Fruit fly (Drosophila melanogaster) whole organism, prepupa: ENCODE measurements around the gene CG5382.

Source experiments
- Blimp-1 ChIP-seq: fragments of 200-800 bp; sonication (Bioruptor generic); optimal IDR thresholded peaks from 3 replicates; lab custom pipeline; 2017; ENCODE audit warnings: missing biosample characterization, missing genetic modification characterization, mild to moderate bottlenecking, moderate library complexity, missing genetic modification reagents
- CG10631 ChIP-seq: fragments of 200-800 bp; sonication (Bioruptor generic); optimal IDR thresholded peaks from 2 replicates; lab custom pipeline; 2016; ENCODE audit warnings: missing biosample characterization, missing genetic modification characterization
- CG10669 ChIP-seq: fragments of 200-800 bp; sonication (Bioruptor generic); optimal IDR thresholded peaks from 3 replicates; lab custom pipeline; 2018; ENCODE audit warnings: missing biosample characterization, mild to moderate bottlenecking, missing genetic modification characterization, moderate library complexity
- CG1621 ChIP-seq: fragments of 200-800 bp; sonication (Bioruptor generic); optimal IDR thresholded peaks from 3 replicates; lab custom pipeline; 2018; ENCODE audit warnings: missing biosample characterization, mild to moderate bottlenecking, missing genetic modification characterization
- CG31627 ChIP-seq: fragments of 200-800 bp; sonication (Bioruptor generic); optimal IDR thresholded peaks from 3 replicates; lab custom pipeline; 2016; ENCODE audit warnings: missing biosample characterization, missing genetic modification characterization
- CG32006 ChIP-seq: fragments of 200-800 bp; sonication (Bioruptor generic); optimal IDR thresholded peaks from 3 replicates; lab custom pipeline; 2017; ENCODE audit warnings: missing biosample characterization, mild to moderate bottlenecking, missing genetic modification characterization
- CG34406 ChIP-seq: fragments of 200-800 bp; sonication (Bioruptor generic); optimal IDR thresholded peaks from 3 replicates; lab custom pipeline; 2016; ENCODE audit warnings: missing biosample characterization, missing genetic modification characterization
- CG3919 ChIP-seq: fragments of 200-800 bp; sonication (Bioruptor generic); optimal IDR thresholded peaks from 3 replicates; lab custom pipeline; 2016; ENCODE audit warnings: missing biosample characterization, missing genetic modification characterization
- CG4318 ChIP-seq: fragments of 200-800 bp; sonication (Bioruptor generic); optimal IDR thresholded peaks from 3 replicates; lab custom pipeline; 2017; ENCODE audit warnings: missing biosample characterization, mild to moderate bottlenecking, missing genetic modification characterization
- CG6163 ChIP-seq: fragments of 200-800 bp; sonication (Bioruptor generic); IDR thresholded peaks from 3 replicates; pipeline ENCODE4 v1.3.6; 2022; ENCODE audit warnings: missing biosample characterization, missing genetic modification characterization
- CG6276 ChIP-seq: fragments of 200-800 bp; sonication (Bioruptor generic); optimal IDR thresholded peaks from 2 replicates; lab custom pipeline; 2017; ENCODE audit warnings: missing biosample characterization, mild to moderate bottlenecking, missing genetic modification characterization
- CG6808 ChIP-seq: fragments of 200-800 bp; sonication (Bioruptor generic); optimal IDR thresholded peaks from 3 replicates; lab custom pipeline; 2017; ENCODE audit warnings: missing biosample characterization, missing genetic modification characterization, mild to moderate bottlenecking, moderate library complexity, missing genetic modification reagents
- CG6854 ChIP-seq: fragments of 200-800 bp; sonication (Bioruptor generic); optimal IDR thresholded peaks from 2 replicates; lab custom pipeline; 2017; ENCODE audit warnings: missing biosample characterization, mild to moderate bottlenecking, missing genetic modification characterization
- CG7368 ChIP-seq: fragments of 200-800 bp; sonication (Bioruptor generic); optimal IDR thresholded peaks from 3 replicates; lab custom pipeline; 2016; ENCODE audit warnings: missing biosample characterization, missing genetic modification characterization
- CG8119 ChIP-seq: fragments of 200-800 bp; sonication (Bioruptor generic); IDR thresholded peaks from 3 replicates; pipeline ENCODE4 v1.3.6; 2022; ENCODE audit warnings: missing biosample characterization, missing genetic modification characterization
- CG8319 ChIP-seq: fragments of 200-800 bp; sonication (Bioruptor generic); optimal IDR thresholded peaks from 3 replicates; lab custom pipeline; 2016; ENCODE audit warnings: missing biosample characterization, missing genetic modification characterization
- CG8632 ChIP-seq: fragments of 200-800 bp; sonication (Bioruptor generic); optimal IDR thresholded peaks from 3 replicates; lab custom pipeline; 2016; ENCODE audit warnings: missing biosample characterization, missing genetic modification characterization
- CG9139 ChIP-seq: fragments of 200-800 bp; sonication (Bioruptor generic); optimal IDR thresholded peaks from 3 replicates; lab custom pipeline; 2017; ENCODE audit warnings: missing biosample characterization, mild to moderate bottlenecking, missing genetic modification characterization
- Eip78C ChIP-seq: fragments of 200-800 bp; sonication (Bioruptor generic); peaks from one replicate; lab custom pipeline; 2016; ENCODE audit warnings: missing biosample characterization, missing genetic modification characterization
- Gug ChIP-seq: fragments of 200-800 bp; sonication (Bioruptor generic); IDR thresholded peaks from 2 replicates; pipeline ENCODE4 v1.3.6; 2022; ENCODE audit warnings: missing biosample characterization, missing genetic modification characterization
- Hr38 ChIP-seq: sonication (Bioruptor generic); optimal IDR thresholded peaks from 2 replicates; lab custom pipeline; 2016; ENCODE audit warnings: missing biosample characterization, missing genetic modification characterization
- Hr39 ChIP-seq: fragments of 200-800 bp; sonication (Bioruptor generic); optimal IDR thresholded peaks from 2 replicates; lab custom pipeline; 2016; ENCODE audit warnings: missing biosample characterization, missing genetic modification characterization
- Hr4 ChIP-seq: fragments of 200-800 bp; sonication (Bioruptor generic); optimal IDR thresholded peaks from 3 replicates; lab custom pipeline; 2016; ENCODE audit warnings: missing biosample characterization, missing genetic modification characterization
- Lpt ChIP-seq: fragments of 200-800 bp; sonication (Bioruptor generic); optimal IDR thresholded peaks from 3 replicates; lab custom pipeline; 2016; ENCODE audit warnings: missing biosample characterization, missing genetic modification characterization
- Met ChIP-seq: fragments of 200-800 bp; sonication (Bioruptor generic); optimal IDR thresholded peaks from 3 replicates; lab custom pipeline; 2016; ENCODE audit warnings: missing biosample characterization, missing genetic modification characterization
- OdsH ChIP-seq: fragments of 200-800 bp; sonication (Bioruptor generic); optimal IDR thresholded peaks from 3 replicates; lab custom pipeline; 2016; ENCODE audit warnings: missing biosample characterization, missing genetic modification characterization
- Sox102F ChIP-seq: fragments of 200-800 bp; sonication (Bioruptor generic); optimal IDR thresholded peaks from 2 replicates; lab custom pipeline; 2016; ENCODE audit warnings: missing biosample characterization, mild to moderate bottlenecking, missing genetic modification characterization
- Sox14 ChIP-seq: fragments of 200-800 bp; sonication (Bioruptor generic); optimal IDR thresholded peaks from 3 replicates; lab custom pipeline; 2016; ENCODE audit warnings: missing biosample characterization, missing genetic modification characterization
- Sox15 ChIP-seq: fragments of 200-800 bp; sonication (Bioruptor generic); optimal IDR thresholded peaks from 3 replicates; lab custom pipeline; 2016; ENCODE audit warnings: missing biosample characterization, missing genetic modification characterization
- achi ChIP-seq: fragments of 200-800 bp; sonication (Bioruptor generic); optimal IDR thresholded peaks from 3 replicates; lab custom pipeline; 2016; ENCODE audit warnings: missing biosample characterization, missing genetic modification characterization
- acj6 ChIP-seq: fragments of 200-800 bp; sonication (Bioruptor generic); optimal IDR thresholded peaks from 3 replicates; lab custom pipeline; 2016; ENCODE audit warnings: missing biosample characterization, missing genetic modification characterization
- cyc ChIP-seq: fragments of 200-800 bp; sonication (Bioruptor generic); optimal IDR thresholded peaks from 3 replicates; lab custom pipeline; 2016; ENCODE audit warnings: missing biosample characterization, missing genetic modification characterization
- dac ChIP-seq: fragments of 200-800 bp; sonication (Bioruptor generic); optimal IDR thresholded peaks from 2 replicates; lab custom pipeline; 2017; ENCODE audit warnings: missing biosample characterization, mild to moderate bottlenecking, missing genetic modification characterization
- dsx ChIP-seq: fragments of 200-800 bp; optimal IDR thresholded peaks from 3 replicates; lab custom pipeline; 2019; ENCODE audit warnings: missing biosample characterization, mild to moderate bottlenecking, missing genetic modification characterization, moderate library complexity; ENCODE audit not compliant: poor library complexity, severe bottlenecking
- eg ChIP-seq: fragments of 200-800 bp; sonication (Bioruptor generic); IDR thresholded peaks from 3 replicates; pipeline ENCODE4 v1.3.6; 2022; ENCODE audit warnings: missing biosample characterization, missing genetic modification characterization
- esn ChIP-seq: fragments of 200-800 bp; sonication (Bioruptor generic); optimal IDR thresholded peaks from 2 replicates; lab custom pipeline; 2016; ENCODE audit warnings: missing biosample characterization, mild to moderate bottlenecking, missing genetic modification characterization, moderate library complexity
- fd59A ChIP-seq: fragments of 200-800 bp; sonication (Bioruptor generic); optimal IDR thresholded peaks from 2 replicates; lab custom pipeline; 2017; ENCODE audit warnings: missing biosample characterization, mild to moderate bottlenecking, missing genetic modification characterization, missing genetic modification reagents
- fd85E ChIP-seq: fragments of 200-800 bp; sonication (Bioruptor generic); optimal IDR thresholded peaks from 3 replicates; lab custom pipeline; 2016; ENCODE audit warnings: missing biosample characterization, missing genetic modification characterization
- fkh ChIP-seq: fragments of 200-800 bp; sonication (Bioruptor generic); optimal IDR thresholded peaks from 3 replicates; lab custom pipeline; 2017; ENCODE audit warnings: missing biosample characterization, mild to moderate bottlenecking, missing genetic modification characterization, moderate library complexity
- lz ChIP-seq: fragments of 200-800 bp; sonication (Bioruptor generic); optimal IDR thresholded peaks from 3 replicates; lab custom pipeline; 2016; ENCODE audit warnings: missing biosample characterization, missing genetic modification characterization
- net ChIP-seq: fragments of 200-800 bp; sonication (Bioruptor generic); optimal IDR thresholded peaks from 3 replicates; lab custom pipeline; 2016; ENCODE audit warnings: missing biosample characterization, missing genetic modification characterization
- pdm3 ChIP-seq: fragments of 200-800 bp; sonication (Bioruptor generic); optimal IDR thresholded peaks from 3 replicates; lab custom pipeline; 2016; ENCODE audit warnings: missing biosample characterization, missing genetic modification characterization
- salr ChIP-seq, 2 experiments: fragments of 200-800 bp; sonication (Bioruptor generic); optimal IDR thresholded peaks; 3 replicates each; lab custom pipeline; 2016 to 2018; ENCODE audit warnings: missing biosample characterization in 2 of 2, missing genetic modification characterization in 2 of 2, mild to moderate bottlenecking in 1 of 2
- spab ChIP-seq: fragments of 200-800 bp; sonication (Bioruptor generic); optimal IDR thresholded peaks from 2 replicates; lab custom pipeline; 2017; ENCODE audit warnings: missing biosample characterization, mild to moderate bottlenecking, missing genetic modification characterization, missing genetic modification reagents
- ss ChIP-seq, 2 experiments: fragments of 200-800 bp; sonication (Bioruptor generic); optimal IDR thresholded peaks; 2 replicates in 1 of 2; 3 replicates in 1 of 2; lab custom pipeline; 2017 to 2018; ENCODE audit warnings: mild to moderate bottlenecking in 2 of 2, missing biosample characterization in 2 of 2, missing genetic modification characterization in 2 of 2, moderate library complexity in 1 of 2
- svp ChIP-seq: fragments of 200-800 bp; sonication (Bioruptor generic); peaks from one replicate; lab custom pipeline; 2016; ENCODE audit warnings: missing biosample characterization, missing genetic modification characterization
- topi ChIP-seq: fragments of 200-800 bp; sonication (Bioruptor generic); optimal IDR thresholded peaks from 3 replicates; lab custom pipeline; 2016; ENCODE audit warnings: missing biosample characterization, missing genetic modification characterization

The CG5382 gene

dm6 chr3R:22328665-22329350 lies 37.0 kb downstream of the CG5382 start, which contains the start of gene CG7080 (continued):
- peak; percentile 20 for TF ChIP-seq CG32006
- no peak for TF ChIP-seq Sox15 (GFP tag; lab: Kevin White, UChicago)
- no peak for TF ChIP-seq CG7368 (GFP tag; lab: Kevin White, UChicago)
- peak; percentile 35 for TF ChIP-seq pdm3
- no peak for TF ChIP-seq CG10631
- TF ChIP-seq Sox14 (GFP tag; lab: Kevin White, UChicago), result no peak
- no peak for TF ChIP-seq CG6276 (GFP tag; lab: Kevin White, UChicago)
- TF ChIP-seq spab (GFP tag; lab: Kevin White, UChicago), result no peak

dm6 chr3R:22324736-22325135 lies 41.0 kb downstream of the CG5382 start:
- peak; percentile 43 for TF ChIP-seq esn (GFP tag; lab: Kevin White, UChicago)
- no peak for TF ChIP-seq CG6854
- no peak for TF ChIP-seq fd85E
- TF ChIP-seq Sox15 (GFP tag; lab: Kevin White, UChicago), result peak; percentile 11
- TF ChIP-seq CG34406 (GFP tag; lab: Kevin White, UChicago), result peak; percentile 68
- peak; percentile 22 for TF ChIP-seq pdm3
- peak; percentile 16; the same call in 1 of the 2 replicates for TF ChIP-seq Gug (GFP tag; lab: Robert Waterston, UW)
- peak; percentile 65 for TF ChIP-seq spab (GFP tag; lab: Kevin White, UChicago)
- TF ChIP-seq CG31627 (GFP tag; lab: Kevin White, UChicago), result no peak
- peak; percentile 72 for TF ChIP-seq CG3919 (GFP tag; lab: Kevin White, UChicago)
- TF ChIP-seq CG6808 (GFP tag; lab: Kevin White, UChicago), result peak; percentile 63
- peak; percentile 33 for TF ChIP-seq topi
- TF ChIP-seq dsx (GFP tag; lab: Kevin White, UChicago), result peak; percentile 69
- TF ChIP-seq CG32006, result peak; percentile 77
- TF ChIP-seq Hr4, result peak; percentile 44
- TF ChIP-seq CG8119 (GFP tag; lab: Robert Waterston, UW), result peak; percentile 66
- TF ChIP-seq Sox14 (GFP tag; lab: Kevin White, UChicago), result peak; percentile 33
- peak; percentile 70 for TF ChIP-seq OdsH (GFP tag; lab: Kevin White, UChicago)
- peak; percentile 60 for TF ChIP-seq CG8632 (GFP tag; lab: Kevin White, UChicago)
- TF ChIP-seq CG6276 (GFP tag; lab: Kevin White, UChicago), result peak; percentile 63
- peak; percentile 31 for TF ChIP-seq lz (GFP tag; lab: Kevin White, UChicago)
- TF ChIP-seq eg (GFP tag; lab: Robert Waterston, UW), result 0 out of 3 replicates have a peak, but pooled peaks have one; percentile 51
- peak; percentile 70 for TF ChIP-seq CG6163 (GFP tag; lab: Robert Waterston, UW)
- no peak for TF ChIP-seq Blimp-1 (GFP tag; lab: Kevin White, UChicago)
- peak; percentile 0 for TF ChIP-seq Met (GFP tag; lab: Kevin White, UChicago)
- TF ChIP-seq fd59A (GFP tag; lab: Kevin White, UChicago), result peak; percentile 41
- peak; percentile 79 for TF ChIP-seq CG10631
- TF ChIP-seq fkh (GFP tag; lab: Kevin White, UChicago), result no peak
- TF ChIP-seq CG9139 (GFP tag; lab: Kevin White, UChicago), result peak; percentile 66
- TF ChIP-seq svp (GFP tag; lab: Kevin White, UChicago), result peak; percentile 63
- peak; percentile 83 for TF ChIP-seq Eip78C (GFP tag; lab: Kevin White, UChicago)
- peak; percentile 21 for TF ChIP-seq CG8319 (GFP tag; lab: Kevin White, UChicago)
- peak; percentile 4 for TF ChIP-seq dac
- no peak for TF ChIP-seq Hr38 (GFP tag; lab: Kevin White, UChicago)
- TF ChIP-seq ss (GFP tag; optimal IDR thresholded peaks at IDR 0.05; lab: Kevin White, UChicago), result peak in 1 of 2 experiments; percentile 74
- TF ChIP-seq net (GFP tag; lab: Kevin White, UChicago), result peak; percentile 71
- peak; percentile 66 for TF ChIP-seq CG1621
- TF ChIP-seq cyc (GFP tag; lab: Kevin White, UChicago), result no peak
- peak; percentile 6 for TF ChIP-seq Hr39 (GFP tag; lab: Kevin White, UChicago)
- TF ChIP-seq CG4318 (GFP tag; lab: Kevin White, UChicago), result peak; percentile 45
- peak; percentile 66 for TF ChIP-seq CG10669 (GFP tag; lab: Kevin White, UChicago)
- TF ChIP-seq Sox102F, result no peak
- TF ChIP-seq acj6, result peak; percentile 66
- peak; percentile 72 for TF ChIP-seq achi
- TF ChIP-seq Lpt (GFP tag; lab: Kevin White, UChicago), result peak; percentile 17
- TF ChIP-seq salr (GFP tag; optimal IDR thresholded peaks at IDR 0.05; lab: Kevin White, UChicago), result peak; percentile 35 to 39
